Fruit fly (Drosophila melanogaster) whole organism, larva: ENCODE data around the gene Rab23.

ENCODE experiments used
- noc ChIP-seq: fragments of 200-800 bp; sonication (Bioruptor generic); optimal IDR thresholded peaks from 3 replicates; lab custom pipeline; 2019; ENCODE audit warnings: missing biosample characterization, mild to moderate bottlenecking, missing genetic modification characterization, moderate library complexity

The Rab23 gene

DNA sequence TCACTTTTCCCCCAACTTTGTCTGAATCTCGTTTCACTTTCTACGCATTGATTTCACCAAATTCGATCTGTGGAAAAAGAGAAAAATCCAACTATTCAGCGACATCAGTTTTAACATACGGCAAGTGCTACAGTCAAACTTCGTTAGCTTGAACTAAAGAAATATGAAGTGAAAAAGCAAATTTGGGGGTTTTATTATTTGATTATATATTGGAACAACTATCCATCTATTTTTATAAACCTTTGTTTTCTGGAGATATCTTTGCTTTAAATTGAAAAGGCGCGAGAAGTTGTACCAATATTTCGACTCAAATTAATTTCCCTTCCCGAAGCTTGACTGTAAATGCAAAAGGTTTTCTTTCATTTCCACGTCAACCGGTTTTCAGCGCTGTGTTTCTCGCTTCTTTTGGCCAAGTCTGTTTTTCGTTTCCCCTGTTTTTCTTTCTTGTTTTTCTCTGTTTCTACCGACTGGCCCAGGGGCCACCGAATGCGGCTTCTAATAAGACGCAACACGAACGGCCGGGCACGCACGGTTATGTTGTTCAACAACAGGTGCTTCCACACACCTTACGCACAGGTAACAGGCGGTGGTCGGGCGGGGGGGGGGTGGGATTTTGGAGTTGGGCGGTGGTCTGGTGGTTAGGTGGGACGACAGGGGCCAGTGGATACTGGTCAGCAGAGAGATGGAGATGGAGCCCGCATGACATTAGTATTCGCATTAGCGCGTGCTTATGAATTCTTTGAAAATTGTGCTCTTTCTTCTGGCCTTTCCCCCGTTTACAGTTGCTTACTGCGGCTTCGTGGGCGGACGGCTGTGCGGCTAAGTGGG is 2.1 kb downstream of the Rab23 start:
- no peak for TF ChIP-seq noc (tag; lab: Kevin White, UChicago)

- no peak for TF ChIP-seq noc (tag; lab: Kevin White, UChicago)
Measured at dm6 chr3R:5682238-5682637, 3.0 kb downstream of the Rab23 start.

- peak; percentile 84 for TF ChIP-seq noc (tag; lab: Kevin White, UChicago)
Measured at dm6 chr3R:5672658-5673217, 12.5 kb downstream of the Rab23 start.

- no peak for TF ChIP-seq noc (tag; lab: Kevin White, UChicago)
Measured at dm6 chr3R:5671795-5672657, 13.2 kb downstream of the Rab23 start.

DNA sequence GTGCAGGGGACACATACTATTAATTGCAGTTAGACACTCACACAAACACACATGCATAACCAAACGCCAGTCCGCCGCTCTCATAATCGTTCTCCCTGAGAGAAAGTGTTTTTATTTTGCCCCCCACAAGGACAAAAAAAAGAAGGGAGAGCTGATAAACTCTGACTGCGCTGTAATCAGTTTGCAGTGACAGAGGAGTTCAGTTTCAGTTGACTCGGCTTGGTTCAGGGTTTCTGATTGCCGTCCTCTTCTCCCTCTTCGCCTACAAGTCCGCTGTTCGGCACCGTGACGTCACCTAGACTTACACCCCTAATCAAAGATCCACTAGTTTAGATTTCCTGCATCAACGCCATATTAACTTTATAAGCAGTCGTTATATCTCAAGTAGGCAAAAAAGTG is 14.0 kb downstream of the Rab23 start:
- TF ChIP-seq noc (tag; lab: Kevin White, UChicago) = no peak

DNA sequence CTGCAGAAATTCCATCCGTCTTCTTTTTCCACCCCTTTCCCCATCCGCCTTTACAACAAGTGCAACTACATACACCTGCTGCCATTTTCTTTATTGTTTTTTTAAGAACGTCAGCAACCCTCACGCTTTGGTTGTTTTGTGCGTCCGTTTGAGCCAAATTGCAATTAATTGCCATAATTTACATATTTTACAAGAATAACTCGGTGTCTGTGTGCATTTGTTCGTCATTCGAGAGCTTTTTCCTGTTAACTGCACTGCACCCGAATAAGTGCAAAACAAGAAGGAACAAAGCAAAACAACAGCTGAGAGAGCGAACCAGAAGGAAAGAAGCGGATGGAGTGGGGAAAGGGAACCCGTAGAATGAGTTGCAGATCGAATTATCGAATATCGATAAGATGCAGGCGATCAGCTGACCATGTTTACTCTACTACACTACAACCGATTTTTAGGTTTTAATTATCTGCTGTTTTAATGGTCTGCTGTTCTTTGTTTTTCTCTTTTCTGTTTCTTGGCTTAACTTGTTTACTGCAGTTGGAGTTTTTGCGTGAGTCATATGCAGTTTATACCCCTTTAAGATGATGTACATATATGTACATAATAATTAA is 14.5 kb downstream of the Rab23 start:
- no peak for TF ChIP-seq noc (tag; lab: Kevin White, UChicago)

DNA sequence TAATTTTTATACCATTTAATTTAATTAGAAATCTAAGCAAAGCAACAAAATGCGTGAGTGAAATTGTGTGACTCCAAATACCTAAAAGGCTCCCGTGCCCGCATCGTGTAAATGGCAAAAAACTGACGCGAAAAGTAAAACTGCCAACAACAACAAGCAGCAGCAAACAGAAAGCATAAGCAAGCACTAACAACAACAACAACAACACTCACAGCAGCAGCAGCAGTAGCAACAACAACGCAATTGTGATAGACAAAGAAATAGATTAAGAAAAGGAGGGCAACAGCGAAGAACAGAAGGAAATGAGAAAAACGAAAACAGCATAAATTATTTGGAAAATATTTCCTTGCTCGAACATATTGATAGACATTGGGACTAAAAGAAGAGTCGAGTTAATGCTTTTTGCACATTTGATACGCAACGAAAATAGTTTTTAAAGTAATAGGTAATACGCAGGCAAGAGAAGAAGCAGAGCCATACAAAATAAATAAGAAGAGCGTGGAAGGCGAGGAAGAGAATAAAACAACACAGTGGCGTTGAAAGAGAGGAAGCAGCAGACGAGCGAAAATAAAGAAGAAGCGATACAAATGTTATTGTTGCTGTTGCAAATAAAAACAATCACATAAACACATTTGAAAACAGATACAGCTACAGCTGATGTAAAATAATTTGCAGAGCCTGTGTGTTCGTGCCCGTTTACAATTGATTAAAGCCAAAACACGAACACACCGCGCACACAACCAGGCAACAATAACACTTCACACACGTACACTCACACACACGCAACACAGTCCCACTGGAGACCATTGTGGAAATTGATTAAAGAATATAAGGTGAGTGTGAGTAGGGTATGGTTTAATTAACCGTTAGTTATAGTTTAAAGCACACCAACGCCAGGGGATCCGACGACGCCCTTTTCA is 15.2 kb downstream of the Rab23 start:
- peak; percentile 8 for TF ChIP-seq noc (tag; lab: Kevin White, UChicago)

dm6 chr3R:5668928-5669739 is 16.1 kb downstream of the Rab23 start, which contains the start of the genes Xe7 and Atg17:
Gene Xe7 (minus strand): TSS chr3R:5669334.
Gene Atg17 (plus strand): TSS chr3R:5669713.
- TF ChIP-seq noc (tag; lab: Kevin White, UChicago) = peak; percentile 90

DNA sequence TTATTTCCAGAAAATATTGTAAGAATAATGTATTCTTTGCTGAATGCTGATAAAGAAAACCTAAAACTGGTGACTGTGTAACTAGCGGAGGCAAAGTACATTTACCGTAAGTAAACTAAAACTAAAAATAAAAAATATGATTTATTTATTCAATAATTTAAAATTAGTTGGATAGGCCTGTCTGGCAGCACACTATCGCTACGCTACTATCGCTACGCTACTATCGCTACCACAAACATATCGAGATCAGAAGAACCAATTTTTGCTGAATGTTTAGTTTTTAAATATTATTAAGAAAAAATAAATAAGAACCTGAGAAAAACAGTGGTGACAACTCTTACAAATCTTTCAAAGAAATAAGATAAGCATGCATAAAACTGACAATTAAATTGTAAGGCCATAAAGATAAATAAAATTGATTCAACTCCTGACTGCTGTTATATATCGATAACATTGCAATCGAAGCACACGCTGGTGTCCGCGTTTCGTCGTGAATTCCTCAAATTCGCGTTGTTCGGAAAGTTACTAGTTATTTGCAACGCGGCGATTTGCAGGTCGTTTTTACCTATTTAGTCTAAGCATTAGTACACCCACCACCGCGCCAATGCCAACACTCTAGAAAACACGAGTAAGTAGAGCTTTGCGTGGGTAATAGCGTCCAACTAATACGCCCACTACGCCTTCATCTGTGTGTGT is 24.9 kb downstream of the Rab23 start, which contains the start of gene Wdr33:
TSS of gene Wdr33 (plus strand) at position 438 of the 696 bp plus-strand sequence.
- TF ChIP-seq noc (tag; lab: Kevin White, UChicago) = no peak

DNA sequence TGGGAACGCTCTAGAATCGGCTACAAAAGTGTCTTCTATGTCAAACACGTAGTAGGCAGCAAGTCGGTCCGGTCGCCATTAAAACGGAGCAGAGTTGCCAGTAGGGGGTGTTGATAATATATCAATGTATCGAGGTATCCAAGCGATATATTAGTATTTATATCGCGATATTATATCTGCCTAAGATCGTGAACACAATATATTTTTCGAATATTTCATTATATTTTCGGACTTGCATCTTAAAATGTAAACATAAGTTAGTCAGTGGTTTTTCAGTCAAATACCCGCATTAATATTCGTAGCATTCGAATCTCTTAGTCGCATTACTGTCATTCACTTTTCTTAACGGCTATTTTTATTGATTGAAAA is 25.4 kb downstream of the Rab23 start, which contains the start of gene CG2182:
TSS of gene CG2182 (minus strand) at position 84 of the 369 bp plus-strand sequence.
- TF ChIP-seq noc (tag; lab: Kevin White, UChicago) = no peak

dm6 chr3R:5658984-5659802 is 26.0 kb downstream of the Rab23 start:
- no peak for TF ChIP-seq noc (tag; lab: Kevin White, UChicago)

DNA sequence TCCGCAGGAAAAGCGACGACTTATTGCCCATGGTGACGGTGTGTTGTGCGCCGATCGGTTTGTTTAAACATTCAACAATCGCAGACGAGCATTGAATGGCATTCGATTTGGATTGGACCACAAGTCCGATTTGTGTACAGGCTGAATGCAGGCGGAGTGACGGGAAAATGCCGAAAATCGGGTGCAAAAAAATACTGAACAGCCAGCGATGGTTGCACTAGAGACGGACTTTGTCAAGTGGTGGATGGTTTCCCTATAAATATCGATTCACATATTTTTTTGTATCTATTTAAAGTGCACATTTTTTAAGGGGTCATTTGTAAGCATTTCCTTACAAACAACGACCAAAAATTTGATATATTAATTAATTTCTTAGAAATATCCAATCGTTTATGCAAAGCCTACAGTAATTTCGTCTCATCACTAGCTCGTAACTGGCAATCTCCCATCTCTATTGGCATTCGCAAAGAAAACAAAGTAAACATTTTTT is 30.5 kb downstream of the Rab23 start, which contains the start of the genes elm and MED27:
TSS of gene elm (minus strand) at position 170 of the 490 bp plus-strand sequence.
TSS of gene MED27 (plus strand) at position 448 of the 490 bp plus-strand sequence.
- TF ChIP-seq noc (tag; lab: Kevin White, UChicago) = peak; percentile 88
